Fruit fly (Drosophila melanogaster) whole organism: ENCODE results near the gene CG33630.

Experiments
- CG8478 ChIP-seq: fragments of >200 bp; optimal IDR thresholded peaks from 2 replicates; lab custom pipeline; 2018; ENCODE audit warnings: inconsistent platforms
- Dll ChIP-seq: fragments of >200 bp; optimal IDR thresholded peaks from 2 replicates; lab custom pipeline; 2017
- pan ChIP-seq: fragments of >200 bp; optimal IDR thresholded peaks from 2 replicates; lab custom pipeline; 2017
- psq ChIP-seq: fragments of >200 bp; optimal IDR thresholded peaks from 2 replicates; lab custom pipeline; 2017
- usp ChIP-seq: fragments of >200 bp; optimal IDR thresholded peaks from 2 replicates; lab custom pipeline; 2017; ENCODE audit warnings: missing biosample characterization, missing genetic modification characterization, mixed read lengths

dm6 chr3R:10042664-10043372 is 19.6 kb upstream of the CG33630 start, which contains the start of the genes Mical and CG3909:
- no peak for TF ChIP-seq Dll (lab: Kevin White, UChicago)
- TF ChIP-seq pan (lab: Kevin White, UChicago) = no peak
- no peak for TF ChIP-seq CG8478
- no peak for TF ChIP-seq psq (lab: Kevin White, UChicago)
- no peak for TF ChIP-seq usp (GFP tag; lab: Kevin White, UChicago)
